Fruit fly (Drosophila melanogaster) whole organism, embryonic: Measurements from ENCODE around the gene fmt.
A peak's percentile ranks its signal among the peaks of the same experiment; 100 is the strongest.

ENCODE experiments used
- ATbp ChIP-seq: fragments of 200-800 bp; sonication (Bioruptor generic); optimal IDR thresholded peaks from 2 replicates; lab custom pipeline; 2017; ENCODE audit warnings: missing biosample characterization, mild to moderate bottlenecking, missing genetic modification characterization, missing genetic modification reagents
- Ada2b ChIP-seq: fragments of 200-800 bp; sonication (Bioruptor generic); IDR thresholded peaks from 2 replicates; pipeline ENCODE4 v1.3.6; 2022; ENCODE audit warnings: missing biosample characterization, missing genetic modification characterization
- Atf3 ChIP-seq: fragments of 200-800 bp; sonication (Bioruptor generic); optimal IDR thresholded peaks from 3 replicates; lab custom pipeline; 2016; ENCODE audit warnings: missing biosample characterization, missing genetic modification characterization
- B-H2 ChIP-seq: fragments of 200-800 bp; sonication (Bioruptor generic); optimal IDR thresholded peaks from 2 replicates; lab custom pipeline; 2018; ENCODE audit warnings: missing biosample characterization, mild to moderate bottlenecking, missing genetic modification characterization
- Bdp1 ChIP-seq: fragments of 200-800 bp; sonication (Bioruptor generic); optimal IDR thresholded peaks from 3 replicates; lab custom pipeline; 2016; ENCODE audit warnings: missing biosample characterization, missing genetic modification characterization
- C15 ChIP-seq: fragments of 200-800 bp; sonication (Bioruptor generic); IDR thresholded peaks from 3 replicates; pipeline ENCODE4 v1.3.6; 2022; ENCODE audit warnings: missing biosample characterization, missing genetic modification characterization
- CG11398 ChIP-seq: fragments of 200-800 bp; sonication (Bioruptor generic); optimal IDR thresholded peaks from 2 replicates; lab custom pipeline; 2016; ENCODE audit warnings: missing biosample characterization, missing genetic modification characterization
- CG12236 ChIP-seq: fragments of 200-800 bp; sonication (Bioruptor generic); optimal IDR thresholded peaks from 2 replicates; lab custom pipeline; 2016; ENCODE audit warnings: missing biosample characterization, missing genetic modification characterization
- CG13775 ChIP-seq: fragments of 200-800 bp; sonication (Bioruptor generic); optimal IDR thresholded peaks from 3 replicates; lab custom pipeline; 2017; ENCODE audit warnings: missing biosample characterization, mild to moderate bottlenecking, missing genetic modification characterization
- CG14667 ChIP-seq: fragments of 200-800 bp; sonication (Bioruptor generic); IDR thresholded peaks from 2 replicates; pipeline ENCODE4 v1.3.6; 2022; ENCODE audit warnings: missing biosample characterization, missing genetic modification characterization
- CG15269 ChIP-seq: fragments of 200-800 bp; sonication (Bioruptor generic); optimal IDR thresholded peaks from 2 replicates; lab custom pipeline; 2018; ENCODE audit warnings: missing biosample characterization, mild to moderate bottlenecking, missing genetic modification characterization, moderate library complexity
- CG16863 ChIP-seq: fragments of 200-800 bp; sonication (Bioruptor generic); optimal IDR thresholded peaks from 3 replicates; lab custom pipeline; 2016; ENCODE audit warnings: missing biosample characterization, missing genetic modification characterization
- CG18599 ChIP-seq: fragments of 200-800 bp; sonication (Bioruptor generic); optimal IDR thresholded peaks from 3 replicates; lab custom pipeline; 2017; ENCODE audit warnings: missing biosample characterization, missing genetic modification characterization, mild to moderate bottlenecking, moderate library complexity, missing genetic modification reagents
- CG34224 ChIP-seq: fragments of 200-800 bp; sonication (Bioruptor generic); IDR thresholded peaks from 3 replicates; pipeline ENCODE4 v1.3.6; 2022; ENCODE audit warnings: missing biosample characterization, missing genetic modification characterization; ENCODE audit not compliant: partially characterized antibody
- CG34422 ChIP-seq: fragments of 200-800 bp; sonication (Bioruptor generic); IDR thresholded peaks from 3 replicates; pipeline ENCODE4 v1.3.6; 2022; ENCODE audit warnings: missing biosample characterization, missing genetic modification characterization
- CG42726 ChIP-seq: fragments of 200-800 bp; sonication (Bioruptor generic); IDR thresholded peaks from 2 replicates; pipeline ENCODE4 v1.3.6; 2022; ENCODE audit warnings: missing biosample characterization, missing genetic modification characterization; ENCODE audit not compliant: partially characterized antibody
- CG4282 ChIP-seq: fragments of 200-800 bp; sonication (Bioruptor generic); optimal IDR thresholded peaks from 2 replicates; lab custom pipeline; 2016; ENCODE audit warnings: missing biosample characterization, missing genetic modification characterization
- CG4404 ChIP-seq: fragments of 200-800 bp; sonication (Bioruptor generic); IDR thresholded peaks from 2 replicates; pipeline ENCODE4 v1.3.6; 2022; ENCODE audit warnings: missing biosample characterization, missing genetic modification characterization
- CG6791 ChIP-seq: fragments of 200-800 bp; sonication (Bioruptor generic); IDR thresholded peaks from 3 replicates; pipeline ENCODE4 v1.3.6; 2022; ENCODE audit warnings: missing biosample characterization, missing genetic modification characterization; ENCODE audit not compliant: partially characterized antibody
- CG6813 ChIP-seq: fragments of 200-800 bp; sonication (Bioruptor generic); optimal IDR thresholded peaks from 2 replicates; lab custom pipeline; 2017; ENCODE audit warnings: missing biosample characterization, missing genetic modification characterization, mild to moderate bottlenecking, moderate library complexity, missing genetic modification reagents
- CG8290 ChIP-seq, 3 experiments: fragments of 200-800 bp; sonication (Bioruptor generic); optimal IDR thresholded peaks; 2 replicates each; lab custom pipeline; 2016 to 2019; ENCODE audit warnings: missing biosample characterization in 3 of 3, missing genetic modification characterization in 3 of 3, mild to moderate bottlenecking in 2 of 3, moderate library complexity in 1 of 3
- CG8388 ChIP-seq: fragments of 200-800 bp; sonication (Bioruptor generic); optimal IDR thresholded peaks from 2 replicates; lab custom pipeline; 2019; ENCODE audit warnings: missing biosample characterization, mild to moderate bottlenecking, missing genetic modification characterization, moderate library complexity
- CkIIα-i1 ChIP-seq: fragments of 200-800 bp; sonication (Bioruptor generic); IDR thresholded peaks from 2 replicates; pipeline ENCODE4 v1.3.6; 2022; ENCODE audit warnings: missing biosample characterization, missing genetic modification characterization
- H2.0 ChIP-seq: fragments of 200-800 bp; sonication (Bioruptor generic); IDR thresholded peaks from 2 replicates; pipeline ENCODE4 v1.3.6; 2022; ENCODE audit warnings: missing biosample characterization, missing genetic modification characterization
- Hr3 ChIP-seq: fragments of 200-800 bp; sonication (Bioruptor generic); optimal IDR thresholded peaks from 3 replicates; lab custom pipeline; 2016; ENCODE audit warnings: missing biosample characterization, missing genetic modification characterization
- Hr78 ChIP-seq, 2 experiments: fragments of 200-800 bp in 1 of 2; fragments of >200 bp in 1 of 2; sonication (Bioruptor generic) in 1 of 2; optimal IDR thresholded peaks; 2 replicates each; lab custom pipeline; 2017 to 2019; ENCODE audit warnings: missing biosample characterization in 2 of 2, missing genetic modification characterization in 2 of 2, mild to moderate bottlenecking in 1 of 2, moderate library complexity in 1 of 2
- NK7.1 ChIP-seq: fragments of 200-800 bp; sonication (Bioruptor generic); optimal IDR thresholded peaks from 3 replicates; lab custom pipeline; 2016; ENCODE audit warnings: missing biosample characterization, missing genetic modification characterization
- Oaz ChIP-seq: fragments of 200-800 bp; sonication (Bioruptor generic); IDR thresholded peaks from 2 replicates; pipeline ENCODE4 v1.3.6; 2022; ENCODE audit warnings: missing biosample characterization, missing genetic modification characterization
- Spps ChIP-seq: fragments of 200-800 bp; sonication (Bioruptor generic); optimal IDR thresholded peaks from 2 replicates; lab custom pipeline; 2018; ENCODE audit warnings: missing biosample characterization, mild to moderate bottlenecking, missing genetic modification characterization
- Sry-β ChIP-seq: fragments of 200-800 bp; sonication (Bioruptor generic); optimal IDR thresholded peaks from 2 replicates; lab custom pipeline; 2018; ENCODE audit warnings: missing biosample characterization, mild to moderate bottlenecking, missing genetic modification characterization, moderate library complexity
- al ChIP-seq: fragments of 200-800 bp; sonication (Bioruptor generic); IDR thresholded peaks from 2 replicates; pipeline ENCODE4 v1.3.6; 2022; ENCODE audit warnings: missing biosample characterization, missing genetic modification characterization
- cato ChIP-seq: fragments of 200-800 bp; sonication (Bioruptor generic); optimal IDR thresholded peaks from 2 replicates; lab custom pipeline; 2016; ENCODE audit warnings: missing biosample characterization, missing genetic modification characterization, borderline replicate concordance
- crc ChIP-seq: fragments of 200-800 bp; sonication (Bioruptor generic); optimal IDR thresholded peaks from 2 replicates; lab custom pipeline; 2016; ENCODE audit warnings: missing biosample characterization, missing genetic modification characterization
- dimm ChIP-seq: fragments of 200-800 bp; sonication (Bioruptor generic); IDR thresholded peaks from 2 replicates; pipeline ENCODE4 v1.3.6; 2022; ENCODE audit warnings: missing biosample characterization, missing genetic modification characterization
- dpn ChIP-seq, 2 experiments: fragments of 200-800 bp; sonication (Bioruptor generic); optimal IDR thresholded peaks; 3 replicates each; lab custom pipeline; 2016; ENCODE audit warnings: missing biosample characterization in 2 of 2, missing genetic modification characterization in 2 of 2
- gce ChIP-seq: fragments of 200-800 bp; sonication (Bioruptor generic); IDR thresholded peaks from 3 replicates; pipeline ENCODE4 v1.3.6; 2022; ENCODE audit warnings: missing biosample characterization, missing genetic modification characterization
- gfzf ChIP-seq: fragments of 200-800 bp; sonication (Bioruptor generic); optimal IDR thresholded peaks from 2 replicates; lab custom pipeline; 2016; ENCODE audit warnings: missing biosample characterization, mild to moderate bottlenecking, missing genetic modification characterization, moderate library complexity
- hkb ChIP-seq, 2 experiments: fragments of 200-800 bp in 1 of 2; fragments of >200 bp in 1 of 2; sonication (Bioruptor generic) in 1 of 2; IDR thresholded peaks in 1 of 2; optimal IDR thresholded peaks in 1 of 2; 2 replicates each; pipeline versions ENCODE4 v1.3.6 to Lab custom; 2017 to 2022; ENCODE audit warnings: missing biosample characterization in 1 of 2, missing genetic modification characterization in 1 of 2
- ind ChIP-seq: fragments of 200-800 bp; sonication (Bioruptor generic); optimal IDR thresholded peaks from 3 replicates; lab custom pipeline; 2016; ENCODE audit warnings: missing biosample characterization, missing genetic modification characterization
- ken ChIP-seq: fragments of 200-800 bp; sonication (Bioruptor generic); IDR thresholded peaks from 3 replicates; pipeline ENCODE4 v1.3.6; 2022; ENCODE audit warnings: missing biosample characterization, missing genetic modification characterization
- luna ChIP-seq: fragments of 200-800 bp; sonication (Bioruptor generic); optimal IDR thresholded peaks from 2 replicates; lab custom pipeline; 2016; ENCODE audit warnings: missing biosample characterization, missing genetic modification characterization
- onecut ChIP-seq: fragments of 200-800 bp; sonication (Bioruptor generic); IDR thresholded peaks from 2 replicates; pipeline ENCODE4 v1.3.6; 2022; ENCODE audit warnings: missing biosample characterization, missing genetic modification characterization
- org-1 ChIP-seq: fragments of 200-800 bp; sonication (Bioruptor generic); optimal IDR thresholded peaks from 2 replicates; lab custom pipeline; 2017; ENCODE audit warnings: missing biosample characterization, missing genetic modification characterization
- pita ChIP-seq: fragments of 200-800 bp; sonication (Bioruptor generic); optimal IDR thresholded peaks from 2 replicates; lab custom pipeline; 2017; ENCODE audit warnings: missing biosample characterization, mild to moderate bottlenecking, missing genetic modification characterization
- ranshi ChIP-seq: fragments of 200-800 bp; sonication (Bioruptor generic); IDR thresholded peaks from 2 replicates; pipeline ENCODE4 v1.3.6; 2022; ENCODE audit warnings: missing biosample characterization, missing genetic modification characterization
- sisA ChIP-seq: fragments of 200-800 bp; sonication (Bioruptor generic); IDR thresholded peaks from 2 replicates; pipeline ENCODE4 v1.3.6; 2022; ENCODE audit warnings: missing biosample characterization, missing genetic modification characterization
- slbo ChIP-seq: fragments of 200-800 bp; sonication (Bioruptor generic); IDR thresholded peaks from 2 replicates; pipeline ENCODE4 v1.3.6; 2022; ENCODE audit warnings: missing biosample characterization, missing genetic modification characterization
- ssp ChIP-seq: fragments of 200-800 bp; sonication (Bioruptor generic); IDR thresholded peaks from 2 replicates; pipeline ENCODE4 v1.3.6; 2022; ENCODE audit warnings: missing biosample characterization, missing genetic modification characterization

Gene fmt

DNA sequence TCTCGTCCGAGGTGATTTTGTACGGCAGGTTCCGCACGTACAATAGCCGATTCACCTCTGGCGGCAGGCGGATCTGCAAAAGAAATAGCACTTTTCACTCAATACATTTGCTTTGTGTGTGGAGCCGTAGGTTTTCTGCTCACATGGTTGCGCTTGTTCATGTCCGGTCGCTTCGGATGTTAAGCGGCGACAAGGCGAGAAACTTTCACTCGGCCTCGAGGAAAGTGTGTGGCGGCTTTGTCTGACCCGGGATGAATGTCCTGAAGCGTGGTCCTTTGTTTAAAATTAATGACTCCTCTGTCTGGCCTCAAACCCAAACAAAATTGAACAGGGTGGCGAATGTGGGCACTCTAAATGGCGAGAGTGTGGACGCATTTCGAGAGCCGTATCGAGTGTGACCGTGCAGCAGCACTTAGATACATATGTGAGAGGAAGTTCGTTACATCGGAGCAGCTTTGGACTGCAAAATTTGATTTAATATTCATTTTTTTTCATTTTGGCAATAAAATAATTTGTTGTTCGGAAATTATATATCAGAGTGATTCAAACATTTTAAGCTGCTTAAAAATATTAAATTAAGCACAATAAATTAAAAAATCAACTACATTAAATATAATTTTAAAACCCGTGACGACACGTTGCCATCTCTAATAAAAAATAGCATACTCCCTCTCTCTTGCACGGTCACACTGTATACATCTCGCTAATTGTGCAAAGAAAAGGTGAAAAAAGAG lies 19.3 kb upstream of the fmt start, which contains the start of the genes Sf3b6 and Tnpo (continued):
- TF ChIP-seq CG4282 (GFP tag; lab: Kevin White, UChicago): peak; percentile 34
- TF ChIP-seq CG34224: peak; percentile 36
- TF ChIP-seq CG42726 (GFP tag; lab: Robert Waterston, UW): 0 out of 2 replicates have a peak, but pooled peaks have one; percentile 31
- TF ChIP-seq org-1: peak; percentile 56
- peak; percentile 48 for TF ChIP-seq Spps (tag; lab: Kevin White, UChicago)
- peak; percentile 63 for TF ChIP-seq Bdp1 (GFP tag; lab: Kevin White, UChicago)
- peak; percentile 65 for TF ChIP-seq cato (GFP tag; lab: Kevin White, UChicago)
- TF ChIP-seq CG15269 (tag; lab: Kevin White, UChicago): no peak
- peak; percentile 48 for TF ChIP-seq NK7.1 (GFP tag; lab: Kevin White, UChicago)
- TF ChIP-seq hkb (optimal IDR thresholded peaks at IDR 0.05; lab: Kevin White, UChicago): no peak
- peak; percentile 72 for TF ChIP-seq hkb (GFP tag; IDR thresholded peaks at IDR 0.05; lab: Robert Waterston, UW)
- TF ChIP-seq CG6813 (GFP tag; lab: Kevin White, UChicago): no peak
- TF ChIP-seq C15 (GFP tag; lab: Robert Waterston, UW): peak; percentile 13; the same call in 1 of the 3 replicates
- TF ChIP-seq pita (GFP tag; lab: Kevin White, UChicago): no peak
- TF ChIP-seq ssp (GFP tag; lab: Robert Waterston, UW): peak; percentile 79
- TF ChIP-seq H2.0 (GFP tag; lab: Robert Waterston, UW): peak; percentile 66; the same call in 1 of the 2 replicates
- TF ChIP-seq CG8290 (GFP tag; optimal IDR thresholded peaks at IDR 0.05; lab: Kevin White, UChicago): peak; percentile 79
- peak in 1 of 2 experiments; percentile 66 for TF ChIP-seq CG8290 (tag; optimal IDR thresholded peaks at IDR 0.05; lab: Kevin White, UChicago)
- peak; percentile 84 for TF ChIP-seq al
- peak; percentile 58 for TF ChIP-seq Atf3 (GFP tag; lab: Kevin White, UChicago)
- TF ChIP-seq Hr3 (GFP tag; lab: Kevin White, UChicago): peak; percentile 87
- no peak for TF ChIP-seq CkIIα-i1
- peak; percentile 9 for TF ChIP-seq luna (GFP tag; lab: Kevin White, UChicago)
- TF ChIP-seq CG13775: peak; percentile 92
- peak; percentile 43; the same call in 1 of the 3 replicates for TF ChIP-seq CG6791 (GFP tag; lab: Robert Waterston, UW)
- peak; percentile 62 for TF ChIP-seq CG16863 (GFP tag; lab: Kevin White, UChicago)
- peak; percentile 89; the same call in 1 of the 2 replicates for TF ChIP-seq ranshi
- peak; percentile 84 for TF ChIP-seq sisA (GFP tag; lab: Robert Waterston, UW)
- TF ChIP-seq CG14667: peak; percentile 78
- TF ChIP-seq ind (GFP tag; lab: Kevin White, UChicago): peak; percentile 86
- peak; percentile 92 for TF ChIP-seq slbo (GFP tag; lab: Robert Waterston, UW)
- TF ChIP-seq CG18599 (GFP tag; lab: Kevin White, UChicago): no peak
- peak; percentile 63; the same call in 1 of the 2 replicates for TF ChIP-seq Oaz (GFP tag; lab: Robert Waterston, UW)
- TF ChIP-seq Hr78 (GFP tag; optimal IDR thresholded peaks at IDR 0.05; lab: Kevin White, UChicago): no peak
- TF ChIP-seq dimm: peak; percentile 35; the same call in 1 of the 2 replicates
- TF ChIP-seq onecut (GFP tag; lab: Robert Waterston, UW): no peak
- TF ChIP-seq Sry-β (GFP tag; lab: Kevin White, UChicago): peak; percentile 70
- peak; percentile 70 for TF ChIP-seq Ada2b (GFP tag; lab: Robert Waterston, UW)
- TF ChIP-seq ken (GFP tag; lab: Robert Waterston, UW): peak; percentile 85
- TF ChIP-seq gfzf (GFP tag; lab: Kevin White, UChicago): peak; percentile 79
- no peak for TF ChIP-seq CG8388 (GFP tag; lab: Kevin White, UChicago)
- TF ChIP-seq CG4404 (GFP tag; lab: Robert Waterston, UW): peak; percentile 87
- TF ChIP-seq CG34422 (GFP tag; lab: Robert Waterston, UW): peak; percentile 85
- peak; percentile 40; the same call in 1 of the 3 replicates for TF ChIP-seq gce (GFP tag; lab: Robert Waterston, UW)
- TF ChIP-seq crc (GFP tag; lab: Kevin White, UChicago): no peak
- TF ChIP-seq CG11398 (GFP tag; lab: Kevin White, UChicago): no peak
- TF ChIP-seq CG12236: peak; percentile 33
- TF ChIP-seq ATbp (GFP tag; lab: Kevin White, UChicago): no peak
- TF ChIP-seq dpn (GFP tag; optimal IDR thresholded peaks at IDR 0.05; lab: Kevin White, UChicago): peak; percentile 76 to 84
- TF ChIP-seq B-H2 (GFP tag; lab: Kevin White, UChicago): peak; percentile 63
